4 worm cellular contexts compared by ENCODE assay signal in genomic region chrIII:11481309-11481845, ce11.
A peak's percentile ranks its signal among the peaks of the same experiment; 100 is the strongest.
TF ChIP-seq lines count a peak whose summit lies in the region.

No protein-coding gene starts in this region.

TF ChIP-seq in whole organism, L4 larva, 104 proteins besides CTCF, POLR2A, EP300 and RAD21:
- no peak for TF ChIP-seq mxl-2 (GFP tag; conservative IDR thresholded peaks at IDR 0.05; lab: Robert Waterston, UW)
- TF ChIP-seq set-16 (GFP tag; IDR thresholded peaks at IDR 0.05; lab: Robert Waterston, UW): peak; percentile 55

TF ChIP-seq in whole organism, late embryonic, 69 proteins besides CTCF, POLR2A, EP300 and RAD21:
- TF ChIP-seq hlh-15 (tag; optimal IDR thresholded peaks at IDR 0.05; lab: Kevin White, UChicago): no peak
- peak; percentile 55 for TF ChIP-seq nfya-1 (tag; optimal IDR thresholded peaks at IDR 0.05; lab: Kevin White, UChicago)
- peak; percentile 13 for TF ChIP-seq sox-4 (tag; optimal IDR thresholded peaks at IDR 0.05; lab: Kevin White, UChicago)
- TF ChIP-seq hlh-30 (tag; optimal IDR thresholded peaks at IDR 0.05; lab: Kevin White, UChicago; ENCODE audit: insufficient read depth): peak; percentile 29
- peak; percentile 37 for TF ChIP-seq sdc-2 (tag; optimal IDR thresholded peaks at IDR 0.05; lab: Kevin White, UChicago)
- TF ChIP-seq ceh-31 (tag; optimal IDR thresholded peaks at IDR 0.05; lab: Kevin White, UChicago): peak; percentile 39
- TF ChIP-seq tbx-2 (tag; optimal IDR thresholded peaks at IDR 0.05; lab: Kevin White, UChicago): peak; percentile 50
- TF ChIP-seq eyg-1 (tag; optimal IDR thresholded peaks at IDR 0.05; lab: Kevin White, UChicago): peak; percentile 41
- no peak for TF ChIP-seq madf-2 (tag; optimal IDR thresholded peaks at IDR 0.05; lab: Kevin White, UChicago)
- peak; percentile 40 for TF ChIP-seq ceh-34 (tag; optimal IDR thresholded peaks at IDR 0.05; lab: Kevin White, UChicago)

TF ChIP-seq in whole organism, mixed stage, embryonic, 35 proteins besides CTCF, POLR2A, EP300 and RAD21:
- no peak for TF ChIP-seq elt-1 (tag; optimal IDR thresholded peaks at IDR 0.05; lab: Kevin White, UChicago; ENCODE audit: borderline replicate concordance, insufficient read depth)
- no peak for TF ChIP-seq lsy-2 (tag; optimal IDR thresholded peaks at IDR 0.05; lab: Kevin White, UChicago)
- no peak for TF ChIP-seq sem-2 (GFP tag; optimal IDR thresholded peaks at IDR 0.05; lab: Kevin White, UChicago)
- TF ChIP-seq sptf-1 (tag; optimal IDR thresholded peaks at IDR 0.05; lab: Kevin White, UChicago): peak; percentile 1
- no peak for TF ChIP-seq elt-3 (tag; optimal IDR thresholded peaks at IDR 0.05; lab: Kevin White, UChicago)
- peak; percentile 43 for TF ChIP-seq ceh-39 (tag; optimal IDR thresholded peaks at IDR 0.05; lab: Kevin White, UChicago)
- no peak for TF ChIP-seq tbx-8 (GFP tag; optimal IDR thresholded peaks at IDR 0.05; lab: Kevin White, UChicago)
- peak; percentile 6 for TF ChIP-seq ces-1 (GFP tag; optimal IDR thresholded peaks at IDR 0.05; lab: Kevin White, UChicago)
- TF ChIP-seq unc-62 (GFP tag; optimal IDR thresholded peaks at IDR 0.05; lab: Kevin White, UChicago): no peak
- TF ChIP-seq lin-13 (tag; optimal IDR thresholded peaks at IDR 0.05; lab: Kevin White, UChicago): no peak
- TF ChIP-seq blmp-1 (tag; optimal IDR thresholded peaks at IDR 0.05; lab: Kevin White, UChicago): no peak
- TF ChIP-seq unc-120 (tag; optimal IDR thresholded peaks at IDR 0.05; lab: Kevin White, UChicago; ENCODE audit: poor library complexity, severe bottlenecking): no peak
- TF ChIP-seq bed-3 (GFP tag; optimal IDR thresholded peaks at IDR 0.05; lab: Kevin White, UChicago): no peak
- peak; percentile 15 for TF ChIP-seq mls-2 (tag; optimal IDR thresholded peaks at IDR 0.05; lab: Kevin White, UChicago)
- no peak for TF ChIP-seq hlh-1 (tag; optimal IDR thresholded peaks at IDR 0.05; lab: Kevin White, UChicago)
- TF ChIP-seq ceh-43 (GFP tag; optimal IDR thresholded peaks at IDR 0.05; lab: Kevin White, UChicago): no peak
- no peak for TF ChIP-seq snpc-4 (tag; optimal IDR thresholded peaks at IDR 0.05; lab: Kevin White, UChicago)
- TF ChIP-seq nhr-28 (tag; optimal IDR thresholded peaks at IDR 0.05; lab: Kevin White, UChicago): no peak
- peak; percentile 3 for TF ChIP-seq M03D4.4 (tag; optimal IDR thresholded peaks at IDR 0.05; lab: Kevin White, UChicago)
- TF ChIP-seq ztf-11 (tag; optimal IDR thresholded peaks at IDR 0.05; lab: Kevin White, UChicago): no peak
- no peak for TF ChIP-seq flh-1 (GFP tag; optimal IDR thresholded peaks at IDR 0.05; lab: Kevin White, UChicago)
- no peak for TF ChIP-seq nhr-76 (tag; optimal IDR thresholded peaks at IDR 0.05; lab: Kevin White, UChicago)
- peak; percentile 98 for TF ChIP-seq nhr-2 (tag; optimal IDR thresholded peaks at IDR 0.05; lab: Kevin White, UChicago)
- no peak for TF ChIP-seq lin-32 (GFP tag; optimal IDR thresholded peaks at IDR 0.05; lab: Kevin White, UChicago)
- TF ChIP-seq mab-5 (tag; optimal IDR thresholded peaks at IDR 0.05; lab: Kevin White, UChicago): no peak
- no peak for TF ChIP-seq pha-4 (tag; optimal IDR thresholded peaks at IDR 0.05; lab: Kevin White, UChicago)
- TF ChIP-seq nhr-12 (tag; optimal IDR thresholded peaks at IDR 0.05; lab: Kevin White, UChicago): no peak
- no peak for TF ChIP-seq nhr-237 (tag; optimal IDR thresholded peaks at IDR 0.05; lab: Kevin White, UChicago)
- TF ChIP-seq zip-8 (tag; optimal IDR thresholded peaks at IDR 0.05; lab: Kevin White, UChicago): no peak
- no peak for TF ChIP-seq ceh-83 (GFP tag; optimal IDR thresholded peaks at IDR 0.05; lab: Kevin White, UChicago)
- TF ChIP-seq drap-1 (GFP tag; optimal IDR thresholded peaks at IDR 0.05; lab: Kevin White, UChicago): no peak
- no peak for TF ChIP-seq cnd-1 (tag; optimal IDR thresholded peaks at IDR 0.05; lab: Kevin White, UChicago)
- no peak for TF ChIP-seq unc-39 (tag; optimal IDR thresholded peaks at IDR 0.05; lab: Kevin White, UChicago)
TF ChIP-seq in whole organism, mixed stage, embryonic: peak in this region for 6.

TF ChIP-seq in whole organism, young adult, 124 proteins besides CTCF, POLR2A, EP300 and RAD21:
- TF ChIP-seq hmg-1.2 (GFP tag; IDR thresholded peaks at IDR 0.05; lab: Robert Waterston, UW): peak; percentile 44; the same call in 1 of the 2 replicates
- peak; percentile 55 for TF ChIP-seq zfh-2 (GFP tag; conservative IDR thresholded peaks at IDR 0.05; lab: Robert Waterston, UW)
- TF ChIP-seq K11D2.4 (GFP tag; IDR thresholded peaks at IDR 0.05; lab: Robert Waterston, UW): no peak
TF ChIP-seq in whole organism, young adult: peak in this region for 2.
